Fruit fly (Drosophila melanogaster) S2 (cell line): ENCODE measurements around the gene IKKepsilon.

Source experiments
- CG8478 ChIP-seq: fragments of >200 bp; optimal IDR thresholded peaks from 2 replicates; lab custom pipeline; 2018
- CTCF ChIP-seq, 2 experiments: fragments of >200 bp; optimal IDR thresholded peaks; 2 replicates each; lab custom pipeline; 2018

dm6 chr2L:20695066-20695465 is 19.2 kb downstream of the IKKepsilon start:
- no peak for TF ChIP-seq CG8478 (lab: Kevin White, UChicago)
- no peak for TF ChIP-seq CTCF (optimal IDR thresholded peaks at IDR 0.05; lab: Kevin White, UChicago)
